Worm (Caenorhabditis elegans): ENCODE data around the gene Y67H2A.7.

The Y67H2A.7 gene

DNA sequence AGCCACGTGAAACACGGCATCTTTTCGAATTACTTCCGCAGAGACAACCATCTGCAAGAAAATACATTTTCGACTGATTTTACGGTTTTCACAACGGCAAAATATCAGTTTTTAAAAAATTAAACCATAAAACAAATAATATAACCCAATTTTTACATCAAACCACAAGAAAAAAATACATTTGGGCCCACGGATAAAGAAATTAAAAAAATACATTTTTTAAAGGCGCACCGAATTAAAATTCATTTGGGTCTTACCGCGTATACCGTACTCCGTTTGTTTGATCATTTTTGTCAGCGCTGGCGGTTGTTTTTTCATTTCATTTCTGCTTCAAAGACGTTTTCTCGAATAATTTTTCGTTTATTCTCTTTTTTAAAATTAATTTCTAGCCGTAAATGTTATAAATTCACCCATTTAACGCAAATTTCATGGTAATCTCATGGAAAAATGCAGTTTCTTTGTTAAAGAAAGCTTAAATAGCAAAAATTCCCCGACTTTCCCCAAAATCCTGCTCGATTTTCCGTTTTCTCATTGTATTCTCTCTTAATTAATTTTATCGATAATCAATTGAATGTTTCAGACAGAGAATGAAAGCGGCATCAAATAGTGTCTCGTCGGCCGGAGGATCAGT lies 49.7 kb downstream of the Y67H2A.7 start, which contains the start of the genes rec-8 and mex-5:
TSS of gene rec-8 (minus strand) at position 51 of the 631 bp plus-strand sequence.
TSS of gene mex-5 (plus strand) at position 581 of the 631 bp plus-strand sequence.
- TF ChIP-seq lin-35 (GFP tag; optimal IDR thresholded peaks at IDR 0.05) (peak in 2 of 3 experiments; percentile 55 to 84), efl-1 (GFP tag; optimal IDR thresholded peaks at IDR 0.05) (peak; percentile 98), ekl-4 (GFP tag; IDR thresholded peaks at IDR 0.05) (peak; percentile 64; the same call in 1 of the 2 replicates), xnd-1 (tag; optimal IDR thresholded peaks at IDR 0.05) (peak; percentile 93), madf-8 (GFP tag; conservative IDR thresholded peaks at IDR 0.05) (peak; percentile 94), mcd-1 (GFP tag; IDR thresholded peaks at IDR 0.05) (peak; percentile 40; the same call in 1 of the 2 replicates), Y67H2A.10 (GFP tag; conservative IDR thresholded peaks at IDR 0.05) (no peak), rcor-1 (GFP tag; IDR thresholded peaks at IDR 0.05) (peak; percentile 28; the same call in 1 of the 2 replicates), ztf-25 (GFP tag; IDR thresholded peaks at IDR 0.05) (0 out of 2 replicates have a peak, but pooled peaks have one; percentile 52), unc-62 (GFP tag; optimal IDR thresholded peaks at IDR 0.05) (no peak), nhr-80 (tag; optimal IDR thresholded peaks at IDR 0.05) (no peak), lin-54 (GFP tag; optimal IDR thresholded peaks at IDR 0.05) (peak; percentile 75), F23B12.7 (tag; optimal IDR thresholded peaks at IDR 0.05; ENCODE audit: insufficient read depth) (no peak), hsf-1 (GFP tag; IDR thresholded peaks at IDR 0.05) (peak; percentile 96), C17E4.6 (GFP tag; IDR thresholded peaks at IDR 0.05) (peak; percentile 81), madf-6 (GFP tag; IDR thresholded peaks at IDR 0.05) (peak; percentile 98), rpc-1 (optimal IDR thresholded peaks at IDR 0.05) (no peak), rpc-1 (tag; optimal IDR thresholded peaks at IDR 0.05) (peak; percentile 12), attf-6 (GFP tag; IDR thresholded peaks at IDR 0.05) (peak; percentile 83), B0019.2 (GFP tag; conservative IDR thresholded peaks at IDR 0.05) (peak; percentile 84), snpc-3.4 (tag; optimal IDR thresholded peaks at IDR 0.05) (peak; percentile 97), dpl-1 (GFP tag; optimal IDR thresholded peaks at IDR 0.05) (peak; percentile 92), F55B11.4 (tag; optimal IDR thresholded peaks at IDR 0.05; ENCODE audit: borderline replicate concordance, insufficient read depth) (no peak), unc-130 (GFP tag; optimal IDR thresholded peaks at IDR 0.05) (peak; percentile 90), Y53G8AR.9 (GFP tag; conservative IDR thresholded peaks at IDR 0.05) (0 out of 2 replicates have a peak, but pooled peaks have one; percentile 38), athp-1 (tag; optimal IDR thresholded peaks at IDR 0.05) (peak; percentile 31), ceh-40 (GFP tag; IDR thresholded peaks at IDR 0.05) (no peak), rec-8 (tag; optimal IDR thresholded peaks at IDR 0.05) (no peak), lsl-1 (GFP tag; optimal IDR thresholded peaks at IDR 0.05) (peak; percentile 97), F37B4.10 (GFP tag; IDR thresholded peaks at IDR 0.05) (no peak), D2030.7 (GFP tag; IDR thresholded peaks at IDR 0.05) (peak; percentile 89), ets-4 (GFP tag; optimal IDR thresholded peaks at IDR 0.05) (no peak), lag-1 (GFP tag; IDR thresholded peaks at IDR 0.05) (no peak), sdz-38 (tag; optimal IDR thresholded peaks at IDR 0.05) (no peak), him-1 (tag; optimal IDR thresholded peaks at IDR 0.05) (peak; percentile 2), mxl-1 (tag; optimal IDR thresholded peaks at IDR 0.05) (no peak), Y95B8A.8 (GFP tag; IDR thresholded peaks at IDR 0.05) (peak; percentile 68; the same call in 1 of the 2 replicates), ceh-91 (GFP tag; IDR thresholded peaks at IDR 0.05) (peak; percentile 94), tlf-1 (GFP tag; optimal IDR thresholded peaks at IDR 0.05) (peak; percentile 85), F49E8.2 (tag; optimal IDR thresholded peaks at IDR 0.05; ENCODE audit: insufficient read depth) (peak; percentile 95), dox-1 (GFP tag; IDR thresholded peaks at IDR 0.05) (peak; percentile 57; the same call in 1 of the 2 replicates), F57C9.4 (tag; optimal IDR thresholded peaks at IDR 0.05) (no peak), snpc-1.1 (tag; optimal IDR thresholded peaks at IDR 0.05; ENCODE audit: insufficient read depth) (peak; percentile 82), tbp1 (GFP tag; optimal IDR thresholded peaks at IDR 0.05) (peak; percentile 53), B0336.3 (GFP tag; IDR thresholded peaks at IDR 0.05) (peak; percentile 42; the same call in 1 of the 2 replicates), hmg-1.2 (GFP tag; IDR thresholded peaks at IDR 0.05) (peak; percentile 47; the same call in 1 of the 2 replicates), madf-3 (GFP tag; IDR thresholded peaks at IDR 0.05) (0 out of 2 replicates have a peak, but pooled peaks have one; percentile 29)
